Fruit fly (Drosophila melanogaster) whole organism, embryonic: ENCODE results near the gene Tcs4.
A peak's percentile ranks its signal among the peaks of the same experiment; 100 is the strongest.

Source experiments
- Abd-B ChIP-seq: fragments of 200-800 bp; sonication (Bioruptor generic); optimal IDR thresholded peaks from 2 replicates; lab custom pipeline; 2018; ENCODE audit warnings: missing biosample characterization, mild to moderate bottlenecking, missing genetic modification characterization, moderate library complexity
- Bgb ChIP-seq: fragments of 200-800 bp; sonication (Bioruptor generic); IDR thresholded peaks from 2 replicates; pipeline ENCODE4 v1.3.6; 2022; ENCODE audit warnings: missing biosample characterization, missing genetic modification characterization; ENCODE audit not compliant: partially characterized antibody
- CG10267 ChIP-seq: fragments of 200-800 bp; sonication (Bioruptor generic); optimal IDR thresholded peaks from 2 replicates; lab custom pipeline; 2018; ENCODE audit warnings: missing biosample characterization, mild to moderate bottlenecking, missing genetic modification characterization, moderate library complexity
- CG10979 ChIP-seq: fragments of 200-800 bp; sonication (Bioruptor generic); optimal IDR thresholded peaks from 2 replicates; lab custom pipeline; 2018; ENCODE audit warnings: missing biosample characterization, mild to moderate bottlenecking, missing genetic modification characterization, moderate library complexity
- CG11247 ChIP-seq: fragments of 200-800 bp; sonication (Bioruptor generic); IDR thresholded peaks from 2 replicates; pipeline ENCODE4 v1.3.6; 2022; ENCODE audit warnings: missing biosample characterization, missing genetic modification characterization
- CG12659 ChIP-seq: fragments of 200-800 bp; sonication (Bioruptor generic); optimal IDR thresholded peaks from 3 replicates; lab custom pipeline; 2017; ENCODE audit warnings: mild to moderate bottlenecking, missing biosample characterization, missing genetic modification reagents, missing genetic modification characterization
- CG13287 ChIP-seq: fragments of 200-800 bp; sonication (Bioruptor generic); IDR thresholded peaks from 2 replicates; pipeline ENCODE4 v1.3.6; 2022; ENCODE audit warnings: missing biosample characterization, missing genetic modification characterization; ENCODE audit not compliant: partially characterized antibody
- CG15514 ChIP-seq: fragments of 200-800 bp; sonication (Bioruptor generic); optimal IDR thresholded peaks from 3 replicates; lab custom pipeline; 2017; ENCODE audit warnings: missing biosample characterization, missing genetic modification characterization, mild to moderate bottlenecking, moderate library complexity, missing genetic modification reagents
- CG1603 ChIP-seq: fragments of 200-800 bp; sonication (Bioruptor generic); optimal IDR thresholded peaks from 2 replicates; lab custom pipeline; 2019; ENCODE audit warnings: missing biosample characterization, mild to moderate bottlenecking, missing genetic modification characterization, moderate library complexity
- CG17186 ChIP-seq: fragments of 200-800 bp; sonication (Bioruptor generic); optimal IDR thresholded peaks from 3 replicates; lab custom pipeline; 2017; ENCODE audit warnings: missing biosample characterization, missing genetic modification reagents, missing genetic modification characterization
- CG2129 ChIP-seq: fragments of 200-800 bp; sonication (Bioruptor generic); IDR thresholded peaks from 2 replicates; pipeline ENCODE4 v1.3.6; 2022; ENCODE audit warnings: missing biosample characterization, missing genetic modification characterization; ENCODE audit not compliant: partially characterized antibody
- CG30020 ChIP-seq: fragments of 200-800 bp; optimal IDR thresholded peaks from 2 replicates; lab custom pipeline; 2019; ENCODE audit warnings: missing biosample characterization, mild to moderate bottlenecking, missing genetic modification characterization, moderate library complexity
- CG4617 ChIP-seq: fragments of 200-800 bp; sonication (Bioruptor generic); optimal IDR thresholded peaks from 3 replicates; lab custom pipeline; 2016; ENCODE audit warnings: missing biosample characterization, missing genetic modification characterization, borderline replicate concordance
- CG8290 ChIP-seq, 3 experiments: fragments of 200-800 bp; sonication (Bioruptor generic); optimal IDR thresholded peaks; 2 replicates each; lab custom pipeline; 2016 to 2019; ENCODE audit warnings: missing biosample characterization in 3 of 3, missing genetic modification characterization in 3 of 3, mild to moderate bottlenecking in 2 of 3, moderate library complexity in 1 of 3
- CG8765 ChIP-seq: fragments of 200-800 bp; sonication (Bioruptor generic); IDR thresholded peaks from 2 replicates; pipeline ENCODE4 v1.3.6; 2022; ENCODE audit warnings: missing biosample characterization, missing genetic modification characterization
- CG8924 ChIP-seq: fragments of 200-800 bp; optimal IDR thresholded peaks from 3 replicates; lab custom pipeline; 2019; ENCODE audit warnings: missing biosample characterization, mild to moderate bottlenecking, missing genetic modification characterization, moderate library complexity
- CG9797 ChIP-seq: fragments of 200-800 bp; sonication (Bioruptor generic); optimal IDR thresholded peaks from 3 replicates; lab custom pipeline; 2018; ENCODE audit warnings: missing biosample characterization, mild to moderate bottlenecking, missing genetic modification characterization
- CG9932 ChIP-seq: fragments of 200-800 bp; sonication (Bioruptor generic); IDR thresholded peaks from 2 replicates; pipeline ENCODE4 v1.3.6; 2022; ENCODE audit warnings: missing biosample characterization, missing genetic modification characterization
- CHES-1-like ChIP-seq: fragments of 200-800 bp; sonication (Bioruptor generic); optimal IDR thresholded peaks from 2 replicates; lab custom pipeline; 2016; ENCODE audit warnings: missing biosample characterization, missing genetic modification characterization
- HmgZ ChIP-seq: fragments of 200-800 bp; sonication (Bioruptor generic); optimal IDR thresholded peaks from 2 replicates; lab custom pipeline; 2018; ENCODE audit warnings: missing biosample characterization, mild to moderate bottlenecking, missing genetic modification characterization
- MBD-R2 ChIP-seq: fragments of 200-800 bp; sonication (Bioruptor generic); IDR thresholded peaks from 2 replicates; pipeline ENCODE4 v1.3.6; 2022; ENCODE audit warnings: missing biosample characterization, missing genetic modification characterization
- Max ChIP-seq: fragments of 200-800 bp; sonication (Bioruptor generic); optimal IDR thresholded peaks from 2 replicates; lab custom pipeline; 2016; ENCODE audit warnings: missing biosample characterization, mild to moderate bottlenecking, missing genetic modification characterization
- Med ChIP-seq: fragments of 200-800 bp; sonication (Bioruptor generic); peaks from one replicate; lab custom pipeline; 2016; ENCODE audit warnings: missing biosample characterization, missing genetic modification characterization, mild to moderate bottlenecking, inconsistent platforms, moderate library complexity
- Myb ChIP-seq: fragments of 200-800 bp; sonication (Bioruptor generic); optimal IDR thresholded peaks from 2 replicates; lab custom pipeline; 2016; ENCODE audit warnings: missing biosample characterization, missing genetic modification characterization
- Tbp ChIP-seq: fragments of >200 bp; optimal IDR thresholded peaks from 2 replicates; lab custom pipeline; 2018; ENCODE audit warnings: missing biosample characterization, missing genetic modification characterization
- Vsx1 ChIP-seq: fragments of 200-800 bp; sonication (Bioruptor generic); optimal IDR thresholded peaks from 2 replicates; lab custom pipeline; 2017; ENCODE audit warnings: missing biosample characterization, mild to moderate bottlenecking, missing genetic modification characterization, missing genetic modification reagents
- YL-1 ChIP-seq: fragments of 200-800 bp; sonication (Bioruptor generic); optimal IDR thresholded peaks from 3 replicates; lab custom pipeline; 2017; ENCODE audit warnings: missing biosample characterization, mild to moderate bottlenecking, missing genetic modification characterization
- ci ChIP-seq: fragments of 200-800 bp; sonication (Bioruptor generic); IDR thresholded peaks from 3 replicates; pipeline ENCODE4 v1.3.6; 2022; ENCODE audit warnings: missing biosample characterization, missing genetic modification characterization
- danr ChIP-seq: fragments of 200-800 bp; sonication (Bioruptor generic); IDR thresholded peaks from 2 replicates; pipeline ENCODE4 v1.3.6; 2022; ENCODE audit warnings: missing biosample characterization, missing genetic modification characterization
- ewg ChIP-seq: fragments of 200-800 bp; sonication (Bioruptor generic); optimal IDR thresholded peaks from 3 replicates; lab custom pipeline; 2017; ENCODE audit warnings: mild to moderate bottlenecking, missing biosample characterization, missing genetic modification reagents, missing genetic modification characterization
- ftz-f1 ChIP-seq: fragments of 200-800 bp; sonication (Bioruptor generic); optimal IDR thresholded peaks from 2 replicates; lab custom pipeline; 2016; ENCODE audit warnings: missing biosample characterization, missing genetic modification characterization
- fu2 ChIP-seq: fragments of 200-800 bp; sonication (Bioruptor generic); optimal IDR thresholded peaks from 2 replicates; lab custom pipeline; 2016; ENCODE audit warnings: missing biosample characterization, missing genetic modification characterization
- grau ChIP-seq: fragments of 200-800 bp; optimal IDR thresholded peaks from 3 replicates; lab custom pipeline; 2019; ENCODE audit warnings: missing biosample characterization, mild to moderate bottlenecking, missing genetic modification characterization, moderate library complexity
- gro ChIP-seq: fragments of 200-800 bp; sonication (Bioruptor generic); optimal IDR thresholded peaks from 2 replicates; lab custom pipeline; 2016; ENCODE audit warnings: missing biosample characterization, missing genetic modification characterization
- hbn ChIP-seq: fragments of 200-800 bp; sonication (Bioruptor generic); IDR thresholded peaks from 2 replicates; pipeline ENCODE4 v1.3.6; 2022; ENCODE audit warnings: missing biosample characterization, missing genetic modification characterization; ENCODE audit not compliant: partially characterized antibody
- her ChIP-seq: fragments of 200-800 bp; sonication (Bioruptor generic); optimal IDR thresholded peaks from 2 replicates; lab custom pipeline; 2016; ENCODE audit warnings: missing biosample characterization, missing genetic modification characterization
- knrl ChIP-seq: fragments of 200-800 bp; sonication (Bioruptor generic); IDR thresholded peaks from 3 replicates; pipeline ENCODE4 v1.3.6; 2022; ENCODE audit warnings: missing biosample characterization, missing genetic modification characterization; ENCODE audit not compliant: partially characterized antibody
- lab ChIP-seq: fragments of 200-800 bp; sonication (Bioruptor generic); optimal IDR thresholded peaks from 3 replicates; lab custom pipeline; 2017; ENCODE audit warnings: missing biosample characterization, missing genetic modification characterization, mild to moderate bottlenecking, moderate library complexity, missing genetic modification reagents
- p53 ChIP-seq: fragments of 200-800 bp; sonication (Bioruptor generic); optimal IDR thresholded peaks from 2 replicates; lab custom pipeline; 2016; ENCODE audit warnings: missing biosample characterization, missing genetic modification characterization
- phol ChIP-seq: fragments of 200-800 bp; sonication (Bioruptor generic); optimal IDR thresholded peaks from 3 replicates; lab custom pipeline; 2018; ENCODE audit warnings: missing biosample characterization, mild to moderate bottlenecking, missing genetic modification characterization, moderate library complexity
- pzg ChIP-seq: fragments of 200-800 bp; sonication (Bioruptor generic); optimal IDR thresholded peaks from 3 replicates; lab custom pipeline; 2018; ENCODE audit warnings: missing biosample characterization, mild to moderate bottlenecking, missing genetic modification characterization, moderate library complexity
- row ChIP-seq: fragments of 200-800 bp; sonication (Bioruptor generic); IDR thresholded peaks from 3 replicates; pipeline ENCODE4 v1.3.6; 2022; ENCODE audit warnings: missing biosample characterization, missing genetic modification characterization
- sens ChIP-seq: fragments of 200-800 bp; sonication (Bioruptor generic); peaks from one replicate; lab custom pipeline; 2016; ENCODE audit warnings: missing biosample characterization, missing genetic modification characterization
- stwl ChIP-seq: fragments of 200-800 bp; sonication (Bioruptor generic); optimal IDR thresholded peaks from 3 replicates; lab custom pipeline; 2018; ENCODE audit warnings: missing biosample characterization, mild to moderate bottlenecking, missing genetic modification characterization, moderate library complexity
- sug ChIP-seq: fragments of 200-800 bp; optimal IDR thresholded peaks from 2 replicates; lab custom pipeline; 2019; ENCODE audit warnings: missing biosample characterization, mild to moderate bottlenecking, missing genetic modification characterization, moderate library complexity
- trem ChIP-seq: fragments of 200-800 bp; optimal IDR thresholded peaks from 3 replicates; lab custom pipeline; 2019; ENCODE audit warnings: missing biosample characterization, mild to moderate bottlenecking, missing genetic modification characterization, moderate library complexity
- trh ChIP-seq: fragments of 200-800 bp; sonication (Bioruptor generic); optimal IDR thresholded peaks from 2 replicates; lab custom pipeline; 2016; ENCODE audit warnings: missing biosample characterization, missing genetic modification characterization
- vfl ChIP-seq: fragments of 200-800 bp; sonication (Bioruptor generic); optimal IDR thresholded peaks from 2 replicates; lab custom pipeline; 2016; ENCODE audit warnings: missing biosample characterization, missing genetic modification characterization
- wor ChIP-seq: fragments of 200-800 bp; sonication (Bioruptor generic); IDR thresholded peaks from 2 replicates; pipeline ENCODE4 v1.3.6; 2022; ENCODE audit warnings: missing biosample characterization, missing genetic modification characterization

Tcs4 gene

dm6 chrX:19704083-19704482 is 2.5 kb upstream of the Tcs4 start, which contains the start of the genes CG14230 and CG14232 (continued):
- TF ChIP-seq CG11247 (GFP tag; lab: Robert Waterston, UW) (no peak), grau (tag; lab: Kevin White, UChicago) (peak; percentile 17), CG13287 (peak; percentile 69), hbn (GFP tag; lab: Robert Waterston, UW) (peak; percentile 30; the same call in 1 of the 2 replicates), YL-1 (peak; percentile 87), CG1603 (tag; lab: Kevin White, UChicago) (peak; percentile 71), danr (GFP tag; lab: Robert Waterston, UW) (no peak), trem (peak; percentile 47), CG9932 (no peak), MBD-R2 (GFP tag; lab: Robert Waterston, UW) (peak; percentile 88), row (GFP tag; lab: Robert Waterston, UW) (0 out of 3 replicates have a peak, but pooled peaks have one; percentile 21), Tbp (GFP tag; lab: Kevin White, UChicago) (peak; percentile 17), phol (tag; lab: Kevin White, UChicago) (peak; percentile 24), CG17186 (GFP tag; lab: Kevin White, UChicago) (peak; percentile 42), pzg (GFP tag; lab: Kevin White, UChicago) (peak; percentile 70), ci (GFP tag; lab: Robert Waterston, UW) (no peak), CHES-1-like (GFP tag; lab: Kevin White, UChicago) (peak; percentile 62), trh (no peak), CG9797 (GFP tag; lab: Kevin White, UChicago) (peak; percentile 81), p53 (no peak), stwl (tag; lab: Kevin White, UChicago) (peak; percentile 89), Max (GFP tag; lab: Kevin White, UChicago) (peak; percentile 37), wor (GFP tag; lab: Robert Waterston, UW) (no peak), CG30020 (peak; percentile 47), her (GFP tag; lab: Kevin White, UChicago) (no peak), Bgb (GFP tag; lab: Robert Waterston, UW) (no peak), HmgZ (tag; lab: Kevin White, UChicago) (peak; percentile 17), CG8290 (GFP tag; optimal IDR thresholded peaks at IDR 0.05; lab: Kevin White, UChicago) (peak; percentile 1), CG8290 (tag; optimal IDR thresholded peaks at IDR 0.05; lab: Kevin White, UChicago) (no peak), fu2 (GFP tag; lab: Kevin White, UChicago) (no peak), sens (GFP tag; lab: Kevin White, UChicago) (peak; percentile 66), ftz-f1 (GFP tag; lab: Kevin White, UChicago) (no peak), knrl (GFP tag; lab: Robert Waterston, UW) (0 out of 3 replicates have a peak, but pooled peaks have one; percentile 39), Myb (GFP tag; lab: Kevin White, UChicago) (peak; percentile 22), CG10267 (tag; lab: Kevin White, UChicago) (peak; percentile 90), Abd-B (GFP tag; lab: Kevin White, UChicago) (peak; percentile 61), ewg (GFP tag; lab: Kevin White, UChicago) (peak; percentile 26), CG10979 (tag; lab: Kevin White, UChicago) (peak; percentile 9), CG8924 (tag; lab: Kevin White, UChicago) (peak; percentile 11), gro (GFP tag; lab: Kevin White, UChicago) (peak; percentile 8), CG2129 (GFP tag; lab: Robert Waterston, UW) (no peak), CG8765 (GFP tag; lab: Robert Waterston, UW) (0 out of 2 replicates have a peak, but pooled peaks have one; percentile 17), CG12659 (GFP tag; lab: Kevin White, UChicago) (peak; percentile 51), Vsx1 (GFP tag; lab: Kevin White, UChicago) (no peak), vfl (no peak), Med (GFP tag; lab: Kevin White, UChicago) (peak; percentile 86), CG4617 (GFP tag; lab: Kevin White, UChicago) (peak; percentile 71), sug (peak; percentile 19), lab (no peak), CG15514 (GFP tag; lab: Kevin White, UChicago) (peak; percentile 41)
